Fruit fly (Drosophila melanogaster): ENCODE measurements around the gene CG15771.

CG15771 gene

dm6 chrX:5754837-5755828 lies at the start of gene CG15771, which contains the start of gene lin-52 (continued):
- TF ChIP-seq fd102C (GFP tag; optimal IDR thresholded peaks at IDR 0.05) (peak; percentile 54), ranshi (GFP tag; IDR thresholded peaks at IDR 0.05) (peak; percentile 93), CG15269 (tag; optimal IDR thresholded peaks at IDR 0.05) (peak; percentile 99), pum (GFP tag; optimal IDR thresholded peaks at IDR 0.05) (peak; percentile 72), Neu2 (GFP tag; optimal IDR thresholded peaks at IDR 0.05; ENCODE audit: borderline replicate concordance) (no peak), ftz-f1 (GFP tag; optimal IDR thresholded peaks at IDR 0.05) (peak; percentile 47), CG11504 (tag; optimal IDR thresholded peaks at IDR 0.05) (peak; percentile 94), Aef1 (GFP tag; IDR thresholded peaks at IDR 0.05) (peak; percentile 95), Nf-YC (tag; optimal IDR thresholded peaks at IDR 0.05) (peak; percentile 92), slbo (GFP tag; IDR thresholded peaks at IDR 0.05) (peak; percentile 96), dmrt11E (tag; optimal IDR thresholded peaks at IDR 0.05) (peak; percentile 86), CG2199 (GFP tag; IDR thresholded peaks at IDR 0.05) (peak; percentile 93), CG7745 (tag; optimal IDR thresholded peaks at IDR 0.05) (peak; percentile 39), lmd (GFP tag; IDR thresholded peaks at IDR 0.05) (peak; percentile 97), Fer3 (tag; optimal IDR thresholded peaks at IDR 0.05) (peak; percentile 93), Camta (GFP tag; optimal IDR thresholded peaks at IDR 0.05) (peak; percentile 75), CG18599 (GFP tag; optimal IDR thresholded peaks at IDR 0.05) (peak; percentile 98), row (GFP tag; IDR thresholded peaks at IDR 0.05) (peak; percentile 100), tll (GFP tag; optimal IDR thresholded peaks at IDR 0.05) (peak in 1 of 2 experiments; percentile 15), CG4730 (GFP tag; IDR thresholded peaks at IDR 0.05) (peak; percentile 91), CG11093 (GFP tag; IDR thresholded peaks at IDR 0.05) (peak; percentile 96), H15 (GFP tag; IDR thresholded peaks at IDR 0.05) (peak; percentile 91), bbx (GFP tag; IDR thresholded peaks at IDR 0.05; ENCODE audit: partially characterized antibody) (no peak; the same call in 1 of the 2 replicates), crc (GFP tag; optimal IDR thresholded peaks at IDR 0.05) (peak; percentile 51), CG34224 (GFP tag; IDR thresholded peaks at IDR 0.05; ENCODE audit: partially characterized antibody) (peak; percentile 64; the same call in 2 of the 3 replicates), CG10147 (GFP tag; optimal IDR thresholded peaks at IDR 0.05) (peak; percentile 93), Fer2 (tag; optimal IDR thresholded peaks at IDR 0.05) (peak; percentile 90), wor (GFP tag; IDR thresholded peaks at IDR 0.05) (peak; percentile 95), pros (GFP tag; optimal IDR thresholded peaks at IDR 0.05) (peak; percentile 89), ac (GFP tag; optimal IDR thresholded peaks at IDR 0.05) (peak; percentile 81), pan (optimal IDR thresholded peaks at IDR 0.05) (no peak), pan (GFP tag; optimal IDR thresholded peaks at IDR 0.05 in 1 of 2, IDR thresholded peaks at IDR 0.05 in 1 of 2) (peak in 1 of 2 experiments; percentile 94), CG12769 (tag; optimal IDR thresholded peaks at IDR 0.05) (peak; percentile 96), gcm (GFP tag; optimal IDR thresholded peaks at IDR 0.05) (peak; percentile 95), tgo (GFP tag; IDR thresholded peaks at IDR 0.05) (peak; percentile 96), Hr39 (optimal IDR thresholded peaks at IDR 0.05) (no peak), kni (GFP tag; optimal IDR thresholded peaks at IDR 0.05) (peak; percentile 99), usp (GFP tag; optimal IDR thresholded peaks at IDR 0.05) (no peak), maf-S (GFP tag; optimal IDR thresholded peaks at IDR 0.05) (peak; percentile 41), vvl (GFP tag; IDR thresholded peaks at IDR 0.05) (peak; percentile 95), CG15696 (tag; optimal IDR thresholded peaks at IDR 0.05) (peak; percentile 90), zen2 (GFP tag; IDR thresholded peaks at IDR 0.05; ENCODE audit: partially characterized antibody) (no peak; the same call in 2 of the 3 replicates), CG7556 (GFP tag; optimal IDR thresholded peaks at IDR 0.05) (peak; percentile 97), CG10431 (GFP tag; optimal IDR thresholded peaks at IDR 0.05) (peak; percentile 87), BtbVII (GFP tag; optimal IDR thresholded peaks at IDR 0.05) (peak; percentile 96), CG13424 (tag; optimal IDR thresholded peaks at IDR 0.05) (peak; percentile 96), Atf6 (GFP tag; IDR thresholded peaks at IDR 0.05) (peak; percentile 97)

Data from whole organism, embryonic.